Fruit fly (Drosophila melanogaster) whole organism, prepupa: Measurements from ENCODE around the gene CSN6.

Source experiments
- Blimp-1 ChIP-seq: fragments of 200-800 bp; sonication (Bioruptor generic); optimal IDR thresholded peaks from 3 replicates; lab custom pipeline; 2017; ENCODE audit warnings: missing biosample characterization, missing genetic modification characterization, mild to moderate bottlenecking, moderate library complexity, missing genetic modification reagents
- CG10669 ChIP-seq: fragments of 200-800 bp; sonication (Bioruptor generic); optimal IDR thresholded peaks from 3 replicates; lab custom pipeline; 2018; ENCODE audit warnings: missing biosample characterization, mild to moderate bottlenecking, missing genetic modification characterization, moderate library complexity
- CG11762 ChIP-seq: fragments of 200-800 bp; sonication (Bioruptor generic); optimal IDR thresholded peaks from 3 replicates; lab custom pipeline; 2016; ENCODE audit warnings: missing biosample characterization, missing genetic modification characterization; ENCODE audit not compliant: insufficient read depth
- CG11902 ChIP-seq: fragments of 200-800 bp; sonication (Bioruptor generic); optimal IDR thresholded peaks from 3 replicates; lab custom pipeline; 2016; ENCODE audit warnings: missing biosample characterization, missing genetic modification characterization
- CG15336 ChIP-seq: fragments of 200-800 bp; sonication (Bioruptor generic); IDR thresholded peaks from 2 replicates; pipeline ENCODE4 v1.3.6; 2022; ENCODE audit warnings: missing biosample characterization, missing genetic modification characterization
- CG1621 ChIP-seq: fragments of 200-800 bp; sonication (Bioruptor generic); optimal IDR thresholded peaks from 3 replicates; lab custom pipeline; 2018; ENCODE audit warnings: missing biosample characterization, mild to moderate bottlenecking, missing genetic modification characterization
- CG16779 ChIP-seq: fragments of 200-800 bp; sonication (Bioruptor generic); optimal IDR thresholded peaks from 3 replicates; lab custom pipeline; 2017; ENCODE audit warnings: missing biosample characterization, mild to moderate bottlenecking, missing genetic modification characterization
- CG3032 ChIP-seq: fragments of 200-800 bp; optimal IDR thresholded peaks from 2 replicates; lab custom pipeline; 2019; ENCODE audit warnings: missing biosample characterization, mild to moderate bottlenecking, missing genetic modification characterization, moderate library complexity
- CG31627 ChIP-seq: fragments of 200-800 bp; sonication (Bioruptor generic); optimal IDR thresholded peaks from 3 replicates; lab custom pipeline; 2016; ENCODE audit warnings: missing biosample characterization, missing genetic modification characterization
- CG34406 ChIP-seq: fragments of 200-800 bp; sonication (Bioruptor generic); optimal IDR thresholded peaks from 3 replicates; lab custom pipeline; 2016; ENCODE audit warnings: missing biosample characterization, missing genetic modification characterization
- CG4318 ChIP-seq: fragments of 200-800 bp; sonication (Bioruptor generic); optimal IDR thresholded peaks from 3 replicates; lab custom pipeline; 2017; ENCODE audit warnings: missing biosample characterization, mild to moderate bottlenecking, missing genetic modification characterization
- CG6163 ChIP-seq: fragments of 200-800 bp; sonication (Bioruptor generic); IDR thresholded peaks from 3 replicates; pipeline ENCODE4 v1.3.6; 2022; ENCODE audit warnings: missing biosample characterization, missing genetic modification characterization
- CG6276 ChIP-seq: fragments of 200-800 bp; sonication (Bioruptor generic); optimal IDR thresholded peaks from 2 replicates; lab custom pipeline; 2017; ENCODE audit warnings: missing biosample characterization, mild to moderate bottlenecking, missing genetic modification characterization
- CG6792 ChIP-seq: fragments of 200-800 bp; sonication (Bioruptor generic); optimal IDR thresholded peaks from 3 replicates; lab custom pipeline; 2016; ENCODE audit warnings: missing biosample characterization, missing genetic modification characterization
- CG6808 ChIP-seq: fragments of 200-800 bp; sonication (Bioruptor generic); optimal IDR thresholded peaks from 3 replicates; lab custom pipeline; 2017; ENCODE audit warnings: missing biosample characterization, missing genetic modification characterization, mild to moderate bottlenecking, moderate library complexity, missing genetic modification reagents
- CG6854 ChIP-seq: fragments of 200-800 bp; sonication (Bioruptor generic); optimal IDR thresholded peaks from 2 replicates; lab custom pipeline; 2017; ENCODE audit warnings: missing biosample characterization, mild to moderate bottlenecking, missing genetic modification characterization
- CG8119 ChIP-seq: fragments of 200-800 bp; sonication (Bioruptor generic); IDR thresholded peaks from 3 replicates; pipeline ENCODE4 v1.3.6; 2022; ENCODE audit warnings: missing biosample characterization, missing genetic modification characterization
- CG8319 ChIP-seq: fragments of 200-800 bp; sonication (Bioruptor generic); optimal IDR thresholded peaks from 3 replicates; lab custom pipeline; 2016; ENCODE audit warnings: missing biosample characterization, missing genetic modification characterization
- CG8632 ChIP-seq: fragments of 200-800 bp; sonication (Bioruptor generic); optimal IDR thresholded peaks from 3 replicates; lab custom pipeline; 2016; ENCODE audit warnings: missing biosample characterization, missing genetic modification characterization
- CG9139 ChIP-seq: fragments of 200-800 bp; sonication (Bioruptor generic); optimal IDR thresholded peaks from 3 replicates; lab custom pipeline; 2017; ENCODE audit warnings: missing biosample characterization, mild to moderate bottlenecking, missing genetic modification characterization
- Eip75B ChIP-seq: fragments of 200-800 bp; sonication (Bioruptor generic); optimal IDR thresholded peaks from 3 replicates; lab custom pipeline; 2016; ENCODE audit warnings: missing biosample characterization, missing genetic modification characterization
- Eip78C ChIP-seq: fragments of 200-800 bp; sonication (Bioruptor generic); peaks from one replicate; lab custom pipeline; 2016; ENCODE audit warnings: missing biosample characterization, missing genetic modification characterization
- Eip93F ChIP-seq: fragments of 200-800 bp; sonication (Bioruptor generic); optimal IDR thresholded peaks from 2 replicates; lab custom pipeline; 2016; ENCODE audit warnings: missing biosample characterization, mild to moderate bottlenecking, missing genetic modification characterization
- Ets96B ChIP-seq: fragments of 200-800 bp; optimal IDR thresholded peaks from 2 replicates; lab custom pipeline; 2019; ENCODE audit warnings: missing biosample characterization, mild to moderate bottlenecking, missing genetic modification characterization, moderate library complexity
- Gug ChIP-seq: fragments of 200-800 bp; sonication (Bioruptor generic); IDR thresholded peaks from 2 replicates; pipeline ENCODE4 v1.3.6; 2022; ENCODE audit warnings: missing biosample characterization, missing genetic modification characterization
- Hr39 ChIP-seq: fragments of 200-800 bp; sonication (Bioruptor generic); optimal IDR thresholded peaks from 2 replicates; lab custom pipeline; 2016; ENCODE audit warnings: missing biosample characterization, missing genetic modification characterization
- Hr4 ChIP-seq: fragments of 200-800 bp; sonication (Bioruptor generic); optimal IDR thresholded peaks from 3 replicates; lab custom pipeline; 2016; ENCODE audit warnings: missing biosample characterization, missing genetic modification characterization
- Met ChIP-seq: fragments of 200-800 bp; sonication (Bioruptor generic); optimal IDR thresholded peaks from 3 replicates; lab custom pipeline; 2016; ENCODE audit warnings: missing biosample characterization, missing genetic modification characterization
- Sox15 ChIP-seq: fragments of 200-800 bp; sonication (Bioruptor generic); optimal IDR thresholded peaks from 3 replicates; lab custom pipeline; 2016; ENCODE audit warnings: missing biosample characterization, missing genetic modification characterization
- achi ChIP-seq: fragments of 200-800 bp; sonication (Bioruptor generic); optimal IDR thresholded peaks from 3 replicates; lab custom pipeline; 2016; ENCODE audit warnings: missing biosample characterization, missing genetic modification characterization
- cyc ChIP-seq: fragments of 200-800 bp; sonication (Bioruptor generic); optimal IDR thresholded peaks from 3 replicates; lab custom pipeline; 2016; ENCODE audit warnings: missing biosample characterization, missing genetic modification characterization
- dsx ChIP-seq: fragments of 200-800 bp; optimal IDR thresholded peaks from 3 replicates; lab custom pipeline; 2019; ENCODE audit warnings: missing biosample characterization, mild to moderate bottlenecking, missing genetic modification characterization, moderate library complexity; ENCODE audit not compliant: poor library complexity, severe bottlenecking
- eg ChIP-seq: fragments of 200-800 bp; sonication (Bioruptor generic); IDR thresholded peaks from 3 replicates; pipeline ENCODE4 v1.3.6; 2022; ENCODE audit warnings: missing biosample characterization, missing genetic modification characterization
- esn ChIP-seq: fragments of 200-800 bp; sonication (Bioruptor generic); optimal IDR thresholded peaks from 2 replicates; lab custom pipeline; 2016; ENCODE audit warnings: missing biosample characterization, mild to moderate bottlenecking, missing genetic modification characterization, moderate library complexity
- fd85E ChIP-seq: fragments of 200-800 bp; sonication (Bioruptor generic); optimal IDR thresholded peaks from 3 replicates; lab custom pipeline; 2016; ENCODE audit warnings: missing biosample characterization, missing genetic modification characterization
- fkh ChIP-seq: fragments of 200-800 bp; sonication (Bioruptor generic); optimal IDR thresholded peaks from 3 replicates; lab custom pipeline; 2017; ENCODE audit warnings: missing biosample characterization, mild to moderate bottlenecking, missing genetic modification characterization, moderate library complexity
- lz ChIP-seq: fragments of 200-800 bp; sonication (Bioruptor generic); optimal IDR thresholded peaks from 3 replicates; lab custom pipeline; 2016; ENCODE audit warnings: missing biosample characterization, missing genetic modification characterization
- net ChIP-seq: fragments of 200-800 bp; sonication (Bioruptor generic); optimal IDR thresholded peaks from 3 replicates; lab custom pipeline; 2016; ENCODE audit warnings: missing biosample characterization, missing genetic modification characterization
- pdm3 ChIP-seq: fragments of 200-800 bp; sonication (Bioruptor generic); optimal IDR thresholded peaks from 3 replicates; lab custom pipeline; 2016; ENCODE audit warnings: missing biosample characterization, missing genetic modification characterization
- salr ChIP-seq, 2 experiments: fragments of 200-800 bp; sonication (Bioruptor generic); optimal IDR thresholded peaks; 3 replicates each; lab custom pipeline; 2016 to 2018; ENCODE audit warnings: missing biosample characterization in 2 of 2, missing genetic modification characterization in 2 of 2, mild to moderate bottlenecking in 1 of 2
- spab ChIP-seq: fragments of 200-800 bp; sonication (Bioruptor generic); optimal IDR thresholded peaks from 2 replicates; lab custom pipeline; 2017; ENCODE audit warnings: missing biosample characterization, mild to moderate bottlenecking, missing genetic modification characterization, missing genetic modification reagents
- ss ChIP-seq, 2 experiments: fragments of 200-800 bp; sonication (Bioruptor generic); optimal IDR thresholded peaks; 2 replicates in 1 of 2; 3 replicates in 1 of 2; lab custom pipeline; 2017 to 2018; ENCODE audit warnings: mild to moderate bottlenecking in 2 of 2, missing biosample characterization in 2 of 2, missing genetic modification characterization in 2 of 2, moderate library complexity in 1 of 2
- svp ChIP-seq: fragments of 200-800 bp; sonication (Bioruptor generic); peaks from one replicate; lab custom pipeline; 2016; ENCODE audit warnings: missing biosample characterization, missing genetic modification characterization
- topi ChIP-seq: fragments of 200-800 bp; sonication (Bioruptor generic); optimal IDR thresholded peaks from 3 replicates; lab custom pipeline; 2016; ENCODE audit warnings: missing biosample characterization, missing genetic modification characterization

The CSN6 gene

dm6 chr3R:22587419-22587963, 6.9 kb downstream of the CSN6 start, which contains the start of gene Efa6 (continued):
- TF ChIP-seq Gug (GFP tag; lab: Robert Waterston, UW): no peak
- peak; percentile 53 for TF ChIP-seq esn (GFP tag; lab: Kevin White, UChicago)
- peak; percentile 36 for TF ChIP-seq lz (GFP tag; lab: Kevin White, UChicago)
- TF ChIP-seq CG8632 (GFP tag; lab: Kevin White, UChicago): no peak
- peak; percentile 14 for TF ChIP-seq cyc (GFP tag; lab: Kevin White, UChicago)
- TF ChIP-seq eg (GFP tag; lab: Robert Waterston, UW): no peak
- peak; percentile 50 for TF ChIP-seq CG31627 (GFP tag; lab: Kevin White, UChicago)
- TF ChIP-seq CG6808 (GFP tag; lab: Kevin White, UChicago): peak; percentile 8
- no peak for TF ChIP-seq CG6276 (GFP tag; lab: Kevin White, UChicago)
- TF ChIP-seq Eip75B (GFP tag; lab: Kevin White, UChicago): peak; percentile 32
- no peak for TF ChIP-seq net
- no peak for TF ChIP-seq pdm3 (GFP tag; lab: Kevin White, UChicago)
- TF ChIP-seq svp (GFP tag; lab: Kevin White, UChicago): no peak
- peak; percentile 53 for TF ChIP-seq Hr4 (GFP tag; lab: Kevin White, UChicago)
- no peak for TF ChIP-seq CG8319
- peak; percentile 37; the same call in 1 of the 2 replicates for TF ChIP-seq CG15336 (GFP tag; lab: Robert Waterston, UW)
- TF ChIP-seq CG16779 (tag; lab: Kevin White, UChicago): no peak
- TF ChIP-seq Eip93F: no peak
- TF ChIP-seq dsx (GFP tag; lab: Kevin White, UChicago): peak; percentile 50
- TF ChIP-seq Ets96B (tag; lab: Kevin White, UChicago): peak; percentile 7
- peak; percentile 47; the same call in 1 of the 3 replicates for TF ChIP-seq CG8119 (GFP tag; lab: Robert Waterston, UW)
- no peak for TF ChIP-seq CG10669

dm6 chr3R:22588756-22589155, 8.2 kb downstream of the CSN6 start:
- no peak for TF ChIP-seq esn (GFP tag; lab: Kevin White, UChicago)
- peak; percentile 21 for TF ChIP-seq Eip78C (GFP tag; lab: Kevin White, UChicago)
- TF ChIP-seq Hr39 (GFP tag; lab: Kevin White, UChicago): peak; percentile 14
- TF ChIP-seq CG11762 (GFP tag; lab: Kevin White, UChicago): no peak
- TF ChIP-seq, all 60 proteins: peak for 2

dm6 chr3R:22589311-22589710, 8.7 kb downstream of the CSN6 start:
- TF ChIP-seq CG8319 (no peak), Eip78C (GFP tag; lab: Kevin White, UChicago) (peak; percentile 43), achi (GFP tag; lab: Kevin White, UChicago) (no peak), CG10669 (peak; percentile 42), CG6276 (GFP tag; lab: Kevin White, UChicago) (peak; percentile 47), CG6854 (no peak), eg (GFP tag; lab: Robert Waterston, UW) (0 out of 3 replicates have a peak, but pooled peaks have one; percentile 12), esn (GFP tag; lab: Kevin White, UChicago) (no peak), spab (GFP tag; lab: Kevin White, UChicago) (peak; percentile 35), CG4318 (GFP tag; lab: Kevin White, UChicago) (no peak), svp (GFP tag; lab: Kevin White, UChicago) (no peak), ss (GFP tag; optimal IDR thresholded peaks at IDR 0.05; lab: Kevin White, UChicago) (peak; percentile 65 to 71), CG6808 (GFP tag; lab: Kevin White, UChicago) (peak; percentile 67), CG6163 (GFP tag; lab: Robert Waterston, UW) (peak; percentile 76), CG1621 (tag; lab: Kevin White, UChicago) (peak; percentile 23), Sox15 (GFP tag; lab: Kevin White, UChicago) (no peak), cyc (GFP tag; lab: Kevin White, UChicago) (no peak), CG9139 (GFP tag; lab: Kevin White, UChicago) (peak; percentile 53), CG11902 (GFP tag; lab: Kevin White, UChicago) (no peak), CG15336 (GFP tag; lab: Robert Waterston, UW) (peak; percentile 44; the same call in 1 of the 2 replicates), CG34406 (no peak), fkh (peak; percentile 84), net (peak; percentile 37), fd85E (GFP tag; lab: Kevin White, UChicago) (no peak), CG8632 (GFP tag; lab: Kevin White, UChicago) (no peak), CG8119 (GFP tag; lab: Robert Waterston, UW) (peak; percentile 28; the same call in 1 of the 3 replicates), topi (GFP tag; lab: Kevin White, UChicago) (no peak), Hr4 (GFP tag; lab: Kevin White, UChicago) (no peak), CG6792 (GFP tag; lab: Kevin White, UChicago) (no peak), Eip93F (no peak), salr (GFP tag; optimal IDR thresholded peaks at IDR 0.05; lab: Kevin White, UChicago) (peak in 1 of 2 experiments; percentile 10), Met (GFP tag; lab: Kevin White, UChicago) (no peak), Blimp-1 (GFP tag; lab: Kevin White, UChicago) (no peak), CG3032 (tag; lab: Kevin White, UChicago) (peak; percentile 33)
